Fruit fly (Drosophila melanogaster) whole organism, embryonic: ENCODE results near the gene Syx13.
A peak's percentile ranks its signal among the peaks of the same experiment; 100 is the strongest.

ENCODE experiments used
- BEAF-32 ChIP-seq: fragments of 200-800 bp; sonication (Bioruptor generic); optimal IDR thresholded peaks from 3 replicates; lab custom pipeline; 2017; ENCODE audit warnings: missing biosample characterization, missing genetic modification characterization, mild to moderate bottlenecking, moderate library complexity, missing genetic modification reagents
- C15 ChIP-seq: fragments of 200-800 bp; sonication (Bioruptor generic); IDR thresholded peaks from 3 replicates; pipeline ENCODE4 v1.3.6; 2022; ENCODE audit warnings: missing biosample characterization, missing genetic modification characterization
- CG1024 ChIP-seq: fragments of 200-800 bp; sonication (Bioruptor generic); IDR thresholded peaks from 2 replicates; pipeline ENCODE4 v1.3.6; 2022; ENCODE audit warnings: missing biosample characterization, missing genetic modification characterization
- CG10321 ChIP-seq: fragments of 200-800 bp; sonication (Bioruptor generic); IDR thresholded peaks from 2 replicates; pipeline ENCODE4 v1.3.6; 2022; ENCODE audit warnings: missing biosample characterization, missing genetic modification characterization
- CG11093 ChIP-seq: fragments of 200-800 bp; sonication (Bioruptor generic); IDR thresholded peaks from 3 replicates; pipeline ENCODE4 v1.3.6; 2022; ENCODE audit warnings: missing biosample characterization, missing genetic modification characterization
- CG11695 ChIP-seq: fragments of 200-800 bp; sonication (Bioruptor generic); IDR thresholded peaks from 3 replicates; pipeline ENCODE4 v1.3.6; 2022; ENCODE audit warnings: missing biosample characterization, missing genetic modification characterization
- CG13775 ChIP-seq: fragments of 200-800 bp; sonication (Bioruptor generic); optimal IDR thresholded peaks from 3 replicates; lab custom pipeline; 2017; ENCODE audit warnings: missing biosample characterization, mild to moderate bottlenecking, missing genetic modification characterization
- CG15514 ChIP-seq: fragments of 200-800 bp; sonication (Bioruptor generic); optimal IDR thresholded peaks from 3 replicates; lab custom pipeline; 2017; ENCODE audit warnings: missing biosample characterization, missing genetic modification characterization, mild to moderate bottlenecking, moderate library complexity, missing genetic modification reagents
- CG1603 ChIP-seq: fragments of 200-800 bp; sonication (Bioruptor generic); optimal IDR thresholded peaks from 2 replicates; lab custom pipeline; 2019; ENCODE audit warnings: missing biosample characterization, mild to moderate bottlenecking, missing genetic modification characterization, moderate library complexity
- CG16815 ChIP-seq: fragments of 200-800 bp; sonication (Bioruptor generic); optimal IDR thresholded peaks from 3 replicates; lab custom pipeline; 2017; ENCODE audit warnings: missing biosample characterization, mild to moderate bottlenecking, missing genetic modification characterization
- CG16863 ChIP-seq: fragments of 200-800 bp; sonication (Bioruptor generic); optimal IDR thresholded peaks from 3 replicates; lab custom pipeline; 2016; ENCODE audit warnings: missing biosample characterization, missing genetic modification characterization
- CG17568 ChIP-seq: fragments of 200-800 bp; sonication (Bioruptor generic); optimal IDR thresholded peaks from 2 replicates; lab custom pipeline; 2018; ENCODE audit warnings: missing biosample characterization, mild to moderate bottlenecking, missing genetic modification characterization, moderate library complexity
- CG18476 ChIP-seq: fragments of 200-800 bp; sonication (Bioruptor generic); optimal IDR thresholded peaks from 2 replicates; lab custom pipeline; 2016; ENCODE audit warnings: missing biosample characterization, mild to moderate bottlenecking, missing genetic modification characterization
- CG30431 ChIP-seq: fragments of 200-800 bp; sonication (Bioruptor generic); optimal IDR thresholded peaks from 2 replicates; lab custom pipeline; 2017; ENCODE audit warnings: missing biosample characterization, missing genetic modification characterization
- CG7928 ChIP-seq: fragments of 200-800 bp; sonication (Bioruptor generic); optimal IDR thresholded peaks from 2 replicates; lab custom pipeline; 2017; ENCODE audit warnings: missing biosample characterization, mild to moderate bottlenecking, missing genetic modification characterization
- CG8281 ChIP-seq: fragments of 200-800 bp; sonication (Bioruptor generic); optimal IDR thresholded peaks from 2 replicates; lab custom pipeline; 2018; ENCODE audit warnings: missing biosample characterization, mild to moderate bottlenecking, missing genetic modification characterization, moderate library complexity
- CG8478 ChIP-seq: fragments of >200 bp; optimal IDR thresholded peaks from 2 replicates; lab custom pipeline; 2018
- CG8944 ChIP-seq: fragments of 200-800 bp; sonication (Bioruptor generic); optimal IDR thresholded peaks from 3 replicates; lab custom pipeline; 2016; ENCODE audit warnings: missing biosample characterization, missing genetic modification characterization
- CG9215 ChIP-seq: fragments of 200-800 bp; sonication (Bioruptor generic); IDR thresholded peaks from 2 replicates; pipeline ENCODE4 v1.3.6; 2022; ENCODE audit warnings: missing biosample characterization, missing genetic modification characterization
- CG9797 ChIP-seq: fragments of 200-800 bp; sonication (Bioruptor generic); optimal IDR thresholded peaks from 3 replicates; lab custom pipeline; 2018; ENCODE audit warnings: missing biosample characterization, mild to moderate bottlenecking, missing genetic modification characterization
- Dbx ChIP-seq: fragments of 200-800 bp; sonication (Bioruptor generic); IDR thresholded peaks from 3 replicates; pipeline ENCODE4 v1.3.6; 2022; ENCODE audit warnings: missing biosample characterization, missing genetic modification characterization
- Dip2 ChIP-seq: fragments of 200-800 bp; sonication (Bioruptor generic); IDR thresholded peaks from 2 replicates; pipeline ENCODE4 v1.3.6; 2022; ENCODE audit warnings: missing biosample characterization, missing genetic modification characterization
- Dref ChIP-seq: fragments of 200-800 bp; sonication (Bioruptor generic); IDR thresholded peaks from 2 replicates; pipeline ENCODE4 v1.3.6; 2022; ENCODE audit warnings: missing biosample characterization, missing genetic modification characterization
- E2f2 ChIP-seq: fragments of 200-800 bp; sonication (Bioruptor generic); IDR thresholded peaks from 2 replicates; pipeline ENCODE4 v1.3.6; 2022; ENCODE audit warnings: missing biosample characterization, missing genetic modification characterization
- GATAe ChIP-seq: fragments of 200-800 bp; sonication (Bioruptor generic); conservative IDR thresholded peaks from 2 replicates; pipeline ENCODE4 v1.3.6; 2022; ENCODE audit warnings: missing biosample characterization, missing genetic modification characterization
- HLH3B ChIP-seq: fragments of 200-800 bp; sonication (Bioruptor generic); IDR thresholded peaks from 2 replicates; pipeline ENCODE4 v1.3.6; 2022; ENCODE audit warnings: missing biosample characterization, missing genetic modification characterization
- Lhr ChIP-seq: fragments of 200-800 bp; sonication (Bioruptor generic); optimal IDR thresholded peaks from 3 replicates; lab custom pipeline; 2017; ENCODE audit warnings: mild to moderate bottlenecking, missing biosample characterization, missing genetic modification reagents, missing genetic modification characterization
- MBD-R2 ChIP-seq: fragments of 200-800 bp; sonication (Bioruptor generic); IDR thresholded peaks from 2 replicates; pipeline ENCODE4 v1.3.6; 2022; ENCODE audit warnings: missing biosample characterization, missing genetic modification characterization
- MTF-1 ChIP-seq: fragments of 200-800 bp; sonication (Bioruptor generic); optimal IDR thresholded peaks from 2 replicates; lab custom pipeline; 2018; ENCODE audit warnings: missing biosample characterization, mild to moderate bottlenecking, missing genetic modification characterization, borderline replicate concordance
- Mes4 ChIP-seq: fragments of 200-800 bp; sonication (Bioruptor generic); optimal IDR thresholded peaks from 2 replicates; lab custom pipeline; 2016; ENCODE audit warnings: missing biosample characterization, missing genetic modification characterization
- Myb ChIP-seq: fragments of 200-800 bp; sonication (Bioruptor generic); optimal IDR thresholded peaks from 2 replicates; lab custom pipeline; 2016; ENCODE audit warnings: missing biosample characterization, missing genetic modification characterization
- NC2β ChIP-seq: fragments of 200-800 bp; sonication (Bioruptor generic); optimal IDR thresholded peaks from 2 replicates; lab custom pipeline; 2016; ENCODE audit warnings: missing biosample characterization, missing genetic modification characterization
- Optix ChIP-seq: fragments of 200-800 bp; sonication (Bioruptor generic); IDR thresholded peaks from 3 replicates; pipeline ENCODE4 v1.3.6; 2022; ENCODE audit warnings: missing biosample characterization, missing genetic modification characterization
- Rfx ChIP-seq: fragments of 200-800 bp; sonication (Bioruptor generic); IDR thresholded peaks from 2 replicates; pipeline ENCODE4 v1.3.6; 2022; ENCODE audit warnings: missing biosample characterization, missing genetic modification characterization
- Xbp1 ChIP-seq: fragments of 200-800 bp; sonication (Bioruptor generic); optimal IDR thresholded peaks from 3 replicates; lab custom pipeline; 2016; ENCODE audit warnings: missing biosample characterization, mild to moderate bottlenecking, missing genetic modification characterization
- ase ChIP-seq: fragments of 200-800 bp; sonication (Bioruptor generic); IDR thresholded peaks from 3 replicates; pipeline ENCODE4 v1.3.6; 2022; ENCODE audit warnings: missing biosample characterization, missing genetic modification characterization
- bbx ChIP-seq: fragments of 200-800 bp; sonication (Bioruptor generic); IDR thresholded peaks from 2 replicates; pipeline ENCODE4 v1.3.6; 2022; ENCODE audit warnings: missing biosample characterization, missing genetic modification characterization; ENCODE audit not compliant: partially characterized antibody
- cad ChIP-seq: fragments of >200 bp; optimal IDR thresholded peaks from 2 replicates; lab custom pipeline; 2017; ENCODE audit warnings: missing biosample characterization, missing genetic modification characterization
- cg ChIP-seq: fragments of 200-800 bp; sonication (Bioruptor generic); optimal IDR thresholded peaks from 3 replicates; lab custom pipeline; 2019; ENCODE audit warnings: missing biosample characterization, mild to moderate bottlenecking, missing genetic modification characterization, moderate library complexity
- hth ChIP-seq: fragments of >200 bp; optimal IDR thresholded peaks from 2 replicates; lab custom pipeline; 2017; ENCODE audit warnings: inconsistent platforms
- odd ChIP-seq: fragments of 200-800 bp; sonication (Bioruptor generic); optimal IDR thresholded peaks from 2 replicates; lab custom pipeline; 2017; ENCODE audit warnings: missing biosample characterization, mild to moderate bottlenecking, missing genetic modification characterization
- peb ChIP-seq: fragments of 200-800 bp; sonication (Bioruptor generic); IDR thresholded peaks from 2 replicates; pipeline ENCODE4 v1.3.6; 2022; ENCODE audit warnings: missing biosample characterization, missing genetic modification characterization
- pita ChIP-seq: fragments of 200-800 bp; sonication (Bioruptor generic); optimal IDR thresholded peaks from 2 replicates; lab custom pipeline; 2017; ENCODE audit warnings: missing biosample characterization, mild to moderate bottlenecking, missing genetic modification characterization
- repo ChIP-seq: fragments of 200-800 bp; sonication (Bioruptor generic); optimal IDR thresholded peaks from 2 replicates; lab custom pipeline; 2016; ENCODE audit warnings: missing biosample characterization, missing genetic modification characterization
- salm ChIP-seq: fragments of 200-800 bp; sonication (Bioruptor generic); optimal IDR thresholded peaks from 2 replicates; lab custom pipeline; 2018; ENCODE audit warnings: missing biosample characterization, mild to moderate bottlenecking, missing genetic modification characterization
- slou ChIP-seq: fragments of 200-800 bp; sonication (Bioruptor generic); optimal IDR thresholded peaks from 3 replicates; lab custom pipeline; 2016; ENCODE audit warnings: missing biosample characterization, missing genetic modification characterization
- sna ChIP-seq: fragments of 200-800 bp; sonication (Bioruptor generic); IDR thresholded peaks from 2 replicates; pipeline ENCODE4 v1.3.6; 2022; ENCODE audit warnings: missing biosample characterization, missing genetic modification characterization; ENCODE audit not compliant: partially characterized antibody
- ssp ChIP-seq: fragments of 200-800 bp; sonication (Bioruptor generic); IDR thresholded peaks from 2 replicates; pipeline ENCODE4 v1.3.6; 2022; ENCODE audit warnings: missing biosample characterization, missing genetic modification characterization
- stc ChIP-seq: fragments of 200-800 bp; sonication (Bioruptor generic); IDR thresholded peaks from 2 replicates; pipeline ENCODE4 v1.3.6; 2022; ENCODE audit warnings: missing biosample characterization, missing genetic modification characterization
- stwl ChIP-seq: fragments of 200-800 bp; sonication (Bioruptor generic); optimal IDR thresholded peaks from 3 replicates; lab custom pipeline; 2018; ENCODE audit warnings: missing biosample characterization, mild to moderate bottlenecking, missing genetic modification characterization, moderate library complexity
- toy ChIP-seq: fragments of 200-800 bp; sonication (Bioruptor generic); IDR thresholded peaks from 2 replicates; pipeline ENCODE4 v1.3.6; 2022; ENCODE audit warnings: missing biosample characterization, missing genetic modification characterization
- trem ChIP-seq: fragments of 200-800 bp; optimal IDR thresholded peaks from 3 replicates; lab custom pipeline; 2019; ENCODE audit warnings: missing biosample characterization, mild to moderate bottlenecking, missing genetic modification characterization, moderate library complexity
- vvl ChIP-seq: fragments of 200-800 bp; sonication (Bioruptor generic); IDR thresholded peaks from 2 replicates; pipeline ENCODE4 v1.3.6; 2022; ENCODE audit warnings: missing biosample characterization, missing genetic modification characterization

Gene Syx13

dm6 chr3L:13040849-13041248, 3.4 kb upstream of the Syx13 start:
- TF ChIP-seq cad (GFP tag; lab: Kevin White, UChicago) (no peak), CG8281 (no peak), MBD-R2 (GFP tag; lab: Robert Waterston, UW) (no peak), Optix (GFP tag; lab: Robert Waterston, UW) (no peak), toy (no peak), peb (GFP tag; lab: Robert Waterston, UW) (no peak), Myb (GFP tag; lab: Kevin White, UChicago) (peak; percentile 84), CG1024 (GFP tag; lab: Robert Waterston, UW) (no peak), vvl (GFP tag; lab: Robert Waterston, UW) (no peak), CG8944 (GFP tag; lab: Kevin White, UChicago) (no peak), bbx (peak; percentile 18; the same call in 1 of the 2 replicates), MTF-1 (no peak), ase (GFP tag; lab: Robert Waterston, UW) (no peak), Dbx (no peak), E2f2 (GFP tag; lab: Robert Waterston, UW) (peak; percentile 93), repo (no peak), BEAF-32 (peak; percentile 8), hth (lab: Kevin White, UChicago) (no peak), CG17568 (no peak), pita (GFP tag; lab: Kevin White, UChicago) (no peak), trem (peak; percentile 25), CG8478 (lab: Kevin White, UChicago) (no peak), CG7928 (GFP tag; lab: Kevin White, UChicago) (peak; percentile 86), CG11695 (no peak), cg (GFP tag; lab: Kevin White, UChicago) (no peak), sna (GFP tag; lab: Robert Waterston, UW) (no peak), CG10321 (no peak), odd (no peak), ssp (GFP tag; lab: Robert Waterston, UW) (0 out of 2 replicates have a peak, but pooled peaks have one; percentile 5), CG1603 (tag; lab: Kevin White, UChicago) (peak; percentile 38), CG18476 (GFP tag; lab: Kevin White, UChicago) (no peak), Dref (peak; percentile 76), C15 (no peak), Rfx (GFP tag; lab: Robert Waterston, UW) (no peak), GATAe (no peak), Lhr (GFP tag; lab: Kevin White, UChicago) (no peak), CG11093 (GFP tag; lab: Robert Waterston, UW) (no peak), CG15514 (GFP tag; lab: Kevin White, UChicago) (peak; percentile 9), Dip2 (GFP tag; lab: Robert Waterston, UW) (no peak), Xbp1 (no peak), slou (GFP tag; lab: Kevin White, UChicago) (no peak), salm (tag; lab: Kevin White, UChicago) (no peak), CG9797 (GFP tag; lab: Kevin White, UChicago) (no peak), CG9215 (GFP tag; lab: Robert Waterston, UW) (no peak), CG16863 (no peak), CG16815 (GFP tag; lab: Kevin White, UChicago) (no peak), CG13775 (GFP tag; lab: Kevin White, UChicago) (no peak), stwl (tag; lab: Kevin White, UChicago) (peak; percentile 47), HLH3B (no peak), CG30431 (GFP tag; lab: Kevin White, UChicago) (no peak), NC2β (no peak), Mes4 (GFP tag; lab: Kevin White, UChicago) (no peak), stc (GFP tag; lab: Robert Waterston, UW) (no peak)
